Worm (Caenorhabditis elegans) whole organism, L3 larva: Measurements from ENCODE around the gene F22F7.2.

Experiments
- R02D3.7 ChIP-seq: fragments of 150-350 bp; optimal IDR thresholded peaks from 2 replicates; lab custom pipeline; 2014; ENCODE audit warnings: missing biosample characterization, missing genetic modification characterization
- ama-1 ChIP-seq: fragments of 150-350 bp; optimal IDR thresholded peaks from 2 replicates; lab custom pipeline; 2018
- jun-1 ChIP-seq: fragments of 150-350 bp; optimal IDR thresholded peaks from 2 replicates; lab custom pipeline; 2014; ENCODE audit warnings: missing biosample characterization, missing genetic modification reagents, missing genetic modification characterization
- nfya-1 ChIP-seq: sonication (generic microtip); optimal IDR thresholded peaks from 2 replicates; lab custom pipeline; 2017; ENCODE audit warnings: missing genetic modification characterization, mild to moderate bottlenecking, missing compliant biosample characterization, antibody characterized with exemption, moderate library complexity; ENCODE audit not compliant: insufficient read depth
- nhr-237 ChIP-seq: fragments of 150-350 bp; optimal IDR thresholded peaks from 2 replicates; lab custom pipeline; 2014; ENCODE audit warnings: missing biosample characterization, missing genetic modification characterization
- nhr-25 ChIP-seq: sonication (generic microtip); optimal IDR thresholded peaks from 2 replicates; lab custom pipeline; 2017; ENCODE audit warnings: missing biosample characterization, missing genetic modification characterization
- snpc-4 ChIP-seq: fragments of 150-350 bp; optimal IDR thresholded peaks from 2 replicates; lab custom pipeline; 2014; ENCODE audit warnings: missing biosample characterization, missing genetic modification characterization
- unc-62 ChIP-seq: fragments of 150-350 bp; sonication (generic microtip); optimal IDR thresholded peaks from 4 replicates; lab custom pipeline; 2014; ENCODE audit warnings: missing biosample characterization, missing genetic modification reagents, missing genetic modification characterization

- no peak for TF ChIP-seq nhr-237
- TF ChIP-seq nhr-25 (tag; lab: Kevin White, UChicago), result no peak
- no peak for TF ChIP-seq nfya-1 (tag; lab: Kevin White, UChicago)
- no peak for TF ChIP-seq ama-1 (lab: Kevin White, UChicago)
- no peak for TF ChIP-seq R02D3.7 (tag; lab: Kevin White, UChicago)
- TF ChIP-seq snpc-4 (tag; lab: Kevin White, UChicago), result no peak
- TF ChIP-seq unc-62 (GFP tag; lab: Kevin White, UChicago), result no peak
- no peak for TF ChIP-seq jun-1
Observed at ce11 chrV:2151458-2151857, 28.9 kb downstream of the F22F7.2 start, which contains the start of gene srbc-24.
